Fruit fly (Drosophila melanogaster): ENCODE measurements around the gene CG12523.

The CG12523 gene

DNA sequence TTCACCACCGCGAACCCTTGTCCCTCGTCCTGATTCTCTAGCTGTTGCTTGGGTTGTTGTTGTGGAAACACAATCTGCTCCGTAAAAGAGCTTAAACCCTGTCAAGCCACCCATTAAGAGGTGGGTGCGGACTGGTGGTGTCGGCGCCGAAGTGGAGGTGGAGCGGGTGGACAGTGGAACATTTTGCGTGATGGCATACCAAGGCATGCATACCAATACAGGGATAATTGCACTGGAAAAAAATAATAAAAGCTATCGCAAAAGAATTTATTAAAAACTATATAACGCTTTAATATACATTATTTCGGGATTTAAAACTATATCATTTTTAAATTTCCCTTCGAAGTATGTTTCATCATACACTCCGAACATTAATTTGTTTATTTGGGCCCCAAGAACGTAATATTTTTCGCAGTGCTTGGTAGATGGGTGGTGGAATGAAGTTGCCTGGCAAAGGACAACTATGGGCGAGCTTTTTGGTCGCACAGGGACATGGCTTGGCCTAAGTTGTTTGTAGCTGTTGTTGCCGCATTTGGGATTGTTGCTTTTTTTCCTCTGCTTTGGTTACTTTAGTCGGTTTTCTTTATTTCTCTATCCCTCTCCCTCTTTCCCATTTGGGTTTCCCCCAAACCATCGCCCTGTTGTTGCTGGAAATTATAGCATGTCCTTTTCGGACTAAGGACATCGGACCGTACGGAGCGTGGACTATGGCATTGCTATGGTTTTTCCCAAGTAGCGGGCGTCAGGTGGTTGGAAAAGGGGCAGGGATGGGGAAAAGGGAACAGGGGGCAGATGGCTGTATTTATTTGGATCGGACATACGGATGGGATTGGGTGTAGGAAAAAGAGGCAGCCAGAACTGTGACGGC is 21.6 kb downstream of the CG12523 start (continued):
- TF ChIP-seq Doc2 (GFP tag; IDR thresholded peaks at IDR 0.05): no peak
- peak in 1 of 2 experiments; percentile 25 for TF ChIP-seq Hr78 (GFP tag; optimal IDR thresholded peaks at IDR 0.05)
- no peak for TF ChIP-seq Taf1 (GFP tag; IDR thresholded peaks at IDR 0.05)
- peak; percentile 56; the same call in 1 of the 2 replicates for TF ChIP-seq CG32767 (GFP tag; IDR thresholded peaks at IDR 0.05)
- no peak for TF ChIP-seq insv (GFP tag; optimal IDR thresholded peaks at IDR 0.05)
- no peak for TF ChIP-seq fd102C (GFP tag; optimal IDR thresholded peaks at IDR 0.05)
- peak; percentile 62 for TF ChIP-seq wdn (GFP tag; IDR thresholded peaks at IDR 0.05)
- peak; percentile 77 for TF ChIP-seq tgo (GFP tag; IDR thresholded peaks at IDR 0.05)
- TF ChIP-seq CG13775 (GFP tag; optimal IDR thresholded peaks at IDR 0.05): peak; percentile 40
- TF ChIP-seq CG17186 (GFP tag; optimal IDR thresholded peaks at IDR 0.05): no peak
- 0 out of 2 replicates have a peak, but pooled peaks have one; percentile 46 for TF ChIP-seq Poxn (GFP tag; IDR thresholded peaks at IDR 0.05)
- peak; percentile 83 for TF ChIP-seq caup (GFP tag; optimal IDR thresholded peaks at IDR 0.05; ENCODE audit: severe bottlenecking)
- TF ChIP-seq sqz (GFP tag; optimal IDR thresholded peaks at IDR 0.05): peak; percentile 47
- peak; percentile 24 for TF ChIP-seq Chrac-16 (GFP tag; optimal IDR thresholded peaks at IDR 0.05)
- no peak for TF ChIP-seq Elba2 (GFP tag; optimal IDR thresholded peaks at IDR 0.05)
- peak; percentile 15; the same call in 1 of the 3 replicates for TF ChIP-seq Optix (GFP tag; IDR thresholded peaks at IDR 0.05)
- TF ChIP-seq CG14667 (GFP tag; IDR thresholded peaks at IDR 0.05): peak; percentile 41
- peak; percentile 82 for TF ChIP-seq CG17359 (tag; optimal IDR thresholded peaks at IDR 0.05)
- TF ChIP-seq CG4360 (GFP tag; IDR thresholded peaks at IDR 0.05): no peak
- TF ChIP-seq abd-A (tag; optimal IDR thresholded peaks at IDR 0.05): peak; percentile 93
- peak; percentile 28 for TF ChIP-seq CG10462 (GFP tag; optimal IDR thresholded peaks at IDR 0.05)
- TF ChIP-seq trem (tag; optimal IDR thresholded peaks at IDR 0.05): peak; percentile 44
- no peak for TF ChIP-seq peb (GFP tag; IDR thresholded peaks at IDR 0.05)
- no peak for TF ChIP-seq tna (GFP tag; IDR thresholded peaks at IDR 0.05; ENCODE audit: partially characterized antibody)
- TF ChIP-seq CG12071 (GFP tag; optimal IDR thresholded peaks at IDR 0.05): peak; percentile 61
- TF ChIP-seq CG3726 (GFP tag; IDR thresholded peaks at IDR 0.05): peak; percentile 56; the same call in 1 of the 3 replicates
- peak; percentile 72 for TF ChIP-seq CG6854 (GFP tag; optimal IDR thresholded peaks at IDR 0.05)
- 0 out of 2 replicates have a peak, but pooled peaks have one; percentile 15 for TF ChIP-seq Bgb (GFP tag; IDR thresholded peaks at IDR 0.05; ENCODE audit: partially characterized antibody)
- TF ChIP-seq CG9609 (GFP tag; optimal IDR thresholded peaks at IDR 0.05): no peak
- peak; percentile 86 for TF ChIP-seq Meics (GFP tag; optimal IDR thresholded peaks at IDR 0.05)
- TF ChIP-seq ATbp (GFP tag; optimal IDR thresholded peaks at IDR 0.05): peak; percentile 67
- peak; percentile 67 for TF ChIP-seq az2 (GFP tag; optimal IDR thresholded peaks at IDR 0.05)
- TF ChIP-seq Hr3 (GFP tag; optimal IDR thresholded peaks at IDR 0.05): peak; percentile 60
- TF ChIP-seq Awh (GFP tag; IDR thresholded peaks at IDR 0.05): peak; percentile 64; the same call in 1 of the 2 replicates
- 0 out of 2 replicates have a peak, but pooled peaks have one; percentile 28 for TF ChIP-seq klu (GFP tag; IDR thresholded peaks at IDR 0.05)
- TF ChIP-seq pan (optimal IDR thresholded peaks at IDR 0.05): no peak
- TF ChIP-seq pan (GFP tag; optimal IDR thresholded peaks at IDR 0.05 in 1 of 2, IDR thresholded peaks at IDR 0.05 in 1 of 2): peak in 1 of 2 experiments; percentile 76
- no peak for TF ChIP-seq CG15073 (GFP tag; optimal IDR thresholded peaks at IDR 0.05)
- TF ChIP-seq lbe (GFP tag; optimal IDR thresholded peaks at IDR 0.05): no peak
- TF ChIP-seq sim (GFP tag; IDR thresholded peaks at IDR 0.05): no peak
- peak; percentile 80 for TF ChIP-seq HmgZ (tag; optimal IDR thresholded peaks at IDR 0.05)
- TF ChIP-seq repo (GFP tag; optimal IDR thresholded peaks at IDR 0.05): no peak
- peak; percentile 30 for TF ChIP-seq CG2875 (GFP tag; optimal IDR thresholded peaks at IDR 0.05)
- no peak for TF ChIP-seq Drgx (GFP tag; IDR thresholded peaks at IDR 0.05)
- no peak for TF ChIP-seq NFAT (GFP tag; IDR thresholded peaks at IDR 0.05)
- TF ChIP-seq sima (GFP tag; optimal IDR thresholded peaks at IDR 0.05): peak; percentile 41
- peak; percentile 59 for TF ChIP-seq CG9932 (GFP tag; IDR thresholded peaks at IDR 0.05)
- TF ChIP-seq Pdp1 (GFP tag; optimal IDR thresholded peaks at IDR 0.05): peak; percentile 45 to 49
- peak; percentile 48 for TF ChIP-seq gsb-n (tag; optimal IDR thresholded peaks at IDR 0.05)
